Worm (Caenorhabditis elegans) whole organism, late embryonic: ENCODE measurements around the gene hrde-1.

Experiments
- C08G9.2 ChIP-seq: sonication (generic microtip); optimal IDR thresholded peaks from 2 replicates; lab custom pipeline; 2016; ENCODE audit warnings: mild to moderate bottlenecking, missing genetic modification characterization, moderate library complexity, missing compliant biosample characterization
- K09A11.1 ChIP-seq: sonication (generic microtip); optimal IDR thresholded peaks from 2 replicates; lab custom pipeline; 2017; ENCODE audit warnings: antibody characterized with exemption, mild to moderate bottlenecking, missing genetic modification characterization, missing compliant biosample characterization; ENCODE audit not compliant: insufficient read depth
- T23F11.4 ChIP-seq: fragments of 200-800 bp; sonication (Bioruptor generic); optimal IDR thresholded peaks from 2 replicates; lab custom pipeline; 2018; ENCODE audit warnings: mild to moderate bottlenecking, missing genetic modification characterization, missing compliant biosample characterization
- ahr-1 ChIP-seq: sonication (generic microtip); optimal IDR thresholded peaks from 2 replicates; lab custom pipeline; 2016; ENCODE audit warnings: missing genetic modification characterization, missing compliant biosample characterization
- ceh-14 ChIP-seq: sonication (generic microtip); optimal IDR thresholded peaks from 2 replicates; lab custom pipeline; 2016; ENCODE audit warnings: missing genotype, missing genetic modification characterization, missing compliant biosample characterization
- ceh-19 ChIP-seq: fragments of 200-800 bp; sonication (Bioruptor generic); optimal IDR thresholded peaks from 2 replicates; lab custom pipeline; 2018; ENCODE audit warnings: mild to moderate bottlenecking, missing genetic modification characterization, missing compliant biosample characterization
- ceh-2 ChIP-seq: sonication (generic microtip); optimal IDR thresholded peaks from 2 replicates; lab custom pipeline; 2016; ENCODE audit warnings: missing genotype, missing genetic modification characterization, missing compliant biosample characterization
- ceh-24 ChIP-seq: sonication (generic microtip); optimal IDR thresholded peaks from 2 replicates; lab custom pipeline; 2016; ENCODE audit warnings: mild to moderate bottlenecking, missing genetic modification characterization, missing compliant biosample characterization
- ceh-30 ChIP-seq: fragments of 150-350 bp; optimal IDR thresholded peaks from 2 replicates; lab custom pipeline; 2014; ENCODE audit warnings: missing biosample characterization, missing genetic modification characterization
- ceh-31 ChIP-seq: sonication (generic microtip); optimal IDR thresholded peaks from 2 replicates; lab custom pipeline; 2016; ENCODE audit warnings: missing genetic modification characterization, missing compliant biosample characterization
- ceh-34 ChIP-seq: sonication (generic microtip); optimal IDR thresholded peaks from 2 replicates; lab custom pipeline; 2016; ENCODE audit warnings: mild to moderate bottlenecking, missing genetic modification characterization, missing compliant biosample characterization
- ceh-48 ChIP-seq: sonication (generic microtip); optimal IDR thresholded peaks from 2 replicates; lab custom pipeline; 2016; ENCODE audit warnings: missing genetic modification characterization, inconsistent platforms, missing compliant biosample characterization
- ceh-6 ChIP-seq: fragments of 200-800 bp; sonication (Bioruptor generic); optimal IDR thresholded peaks from 2 replicates; lab custom pipeline; 2018; ENCODE audit warnings: mild to moderate bottlenecking, missing genetic modification characterization, missing compliant biosample characterization
- dmd-4 ChIP-seq: sonication (generic microtip); optimal IDR thresholded peaks from 2 replicates; lab custom pipeline; 2016; ENCODE audit warnings: borderline replicate concordance, missing genetic modification characterization, missing compliant biosample characterization
- dve-1 ChIP-seq: sonication (generic microtip); optimal IDR thresholded peaks from 2 replicates; lab custom pipeline; 2017; ENCODE audit warnings: antibody characterized with exemption, mild to moderate bottlenecking, missing genetic modification characterization, missing compliant biosample characterization
- ets-4 ChIP-seq: sonication (generic microtip); optimal IDR thresholded peaks from 2 replicates; lab custom pipeline; 2016; ENCODE audit warnings: missing genetic modification characterization, missing compliant biosample characterization
- eyg-1 ChIP-seq: sonication (generic microtip); optimal IDR thresholded peaks from 2 replicates; lab custom pipeline; 2016; ENCODE audit warnings: missing genotype, missing genetic modification characterization, missing compliant biosample characterization
- fax-1 ChIP-seq: sonication (generic microtip); optimal IDR thresholded peaks from 2 replicates; lab custom pipeline; 2016; ENCODE audit warnings: missing genotype, missing genetic modification characterization, missing compliant biosample characterization
- fkh-10 ChIP-seq: fragments of 150-350 bp; optimal IDR thresholded peaks from 2 replicates; lab custom pipeline; 2014; ENCODE audit warnings: missing biosample characterization, missing genetic modification reagents, missing genetic modification characterization
- fkh-6 ChIP-seq: sonication (generic microtip); optimal IDR thresholded peaks from 2 replicates; lab custom pipeline; 2016; ENCODE audit warnings: missing genetic modification characterization, missing compliant biosample characterization
- hlh-13 ChIP-seq: fragments of 200-800 bp; sonication (Bioruptor generic); optimal IDR thresholded peaks from 2 replicates; lab custom pipeline; 2018; ENCODE audit warnings: mild to moderate bottlenecking, missing genetic modification characterization, missing compliant biosample characterization
- hlh-15 ChIP-seq: sonication (generic microtip); optimal IDR thresholded peaks from 2 replicates; lab custom pipeline; 2016; ENCODE audit warnings: missing genetic modification characterization, missing compliant biosample characterization
- lim-6 ChIP-seq: sonication (generic microtip); optimal IDR thresholded peaks from 2 replicates; lab custom pipeline; 2016; ENCODE audit warnings: missing genetic modification characterization, missing compliant biosample characterization
- madf-2 ChIP-seq: sonication (generic microtip); optimal IDR thresholded peaks from 2 replicates; lab custom pipeline; 2017; ENCODE audit warnings: missing genetic modification characterization, missing compliant biosample characterization
- mec-3 ChIP-seq: sonication (generic microtip); optimal IDR thresholded peaks from 2 replicates; lab custom pipeline; 2016; ENCODE audit warnings: borderline replicate concordance, missing genetic modification characterization, missing compliant biosample characterization
- nfya-1 ChIP-seq: sonication (generic microtip); optimal IDR thresholded peaks from 2 replicates; lab custom pipeline; 2017; ENCODE audit warnings: missing genetic modification characterization, mild to moderate bottlenecking, missing compliant biosample characterization, antibody characterized with exemption, moderate library complexity
- nhr-11 ChIP-seq: fragments of 150-350 bp; optimal IDR thresholded peaks from 2 replicates; lab custom pipeline; 2014; ENCODE audit warnings: missing biosample characterization, missing genetic modification characterization
- npax-4 ChIP-seq: sonication (generic microtip); optimal IDR thresholded peaks from 2 replicates; lab custom pipeline; 2016; ENCODE audit warnings: missing genetic modification characterization, missing compliant biosample characterization
- odd-2 ChIP-seq: sonication (generic microtip); optimal IDR thresholded peaks from 2 replicates; lab custom pipeline; 2017; ENCODE audit warnings: antibody characterized with exemption, mild to moderate bottlenecking, missing genetic modification characterization, missing compliant biosample characterization
- pag-3 ChIP-seq: sonication (generic microtip); optimal IDR thresholded peaks from 2 replicates; lab custom pipeline; 2016; ENCODE audit warnings: missing compliant biosample characterization, missing genetic modification characterization, borderline replicate concordance
- pha-4 ChIP-seq: fragments of 150-350 bp; optimal IDR thresholded peaks from 2 replicates; lab custom pipeline; 2018; ENCODE audit warnings: missing biosample characterization, missing genetic modification reagents, missing genetic modification characterization
- sdc-2 ChIP-seq: sonication (generic microtip); optimal IDR thresholded peaks from 2 replicates; lab custom pipeline; 2016; ENCODE audit warnings: missing genotype, missing genetic modification characterization, missing compliant biosample characterization
- sox-4 ChIP-seq: sonication (generic microtip); optimal IDR thresholded peaks from 2 replicates; lab custom pipeline; 2017; ENCODE audit warnings: mild to moderate bottlenecking, missing genetic modification characterization, inconsistent platforms, missing compliant biosample characterization
- tbx-7 ChIP-seq: sonication (generic microtip); optimal IDR thresholded peaks from 2 replicates; lab custom pipeline; 2016; ENCODE audit warnings: missing genotype, missing genetic modification characterization, missing compliant biosample characterization
- unc-42 ChIP-seq: sonication (generic microtip); optimal IDR thresholded peaks from 2 replicates; lab custom pipeline; 2016; ENCODE audit warnings: missing genotype, missing genetic modification characterization, missing compliant biosample characterization
- unc-55 ChIP-seq: sonication (generic microtip); optimal IDR thresholded peaks from 2 replicates; lab custom pipeline; 2017; ENCODE audit warnings: missing biosample characterization, missing genetic modification reagents, missing genetic modification characterization
- zip-5 ChIP-seq: sonication (generic microtip); optimal IDR thresholded peaks from 2 replicates; lab custom pipeline; 2016; ENCODE audit warnings: missing genetic modification characterization, missing compliant biosample characterization
- ztf-16 ChIP-seq: sonication (generic microtip); optimal IDR thresholded peaks from 2 replicates; lab custom pipeline; 2017; ENCODE audit warnings: missing genetic modification characterization, missing compliant biosample characterization

hrde-1 gene

ce11 chrIII:4193659-4194103 is 17.7 kb upstream of the hrde-1 start, which contains the start of gene xbp-1 (continued):
- TF ChIP-seq pha-4 (tag; lab: Kevin White, UChicago) (no peak), fkh-10 (GFP tag; lab: Kevin White, UChicago) (peak; percentile 20), ceh-24 (tag; lab: Kevin White, UChicago) (no peak), nfya-1 (tag; lab: Kevin White, UChicago) (peak; percentile 87), madf-2 (tag; lab: Kevin White, UChicago) (peak; percentile 22), ceh-19 (no peak), dmd-4 (tag; lab: Kevin White, UChicago) (peak; percentile 41), ceh-34 (no peak), ceh-30 (tag; lab: Kevin White, UChicago) (no peak), dve-1 (peak; percentile 87), sdc-2 (tag; lab: Kevin White, UChicago) (peak; percentile 2), C08G9.2 (peak; percentile 11), odd-2 (no peak), sox-4 (tag; lab: Kevin White, UChicago) (no peak), zip-5 (tag; lab: Kevin White, UChicago) (no peak), ceh-2 (tag; lab: Kevin White, UChicago) (no peak), nhr-11 (tag; lab: Kevin White, UChicago) (no peak), eyg-1 (tag; lab: Kevin White, UChicago) (no peak), ceh-48 (tag; lab: Kevin White, UChicago) (no peak), ceh-14 (tag; lab: Kevin White, UChicago) (peak; percentile 38), pag-3 (tag; lab: Kevin White, UChicago) (no peak), hlh-13 (GFP tag; lab: Kevin White, UChicago) (no peak), ahr-1 (no peak), tbx-7 (tag; lab: Kevin White, UChicago) (no peak), ets-4 (tag; lab: Kevin White, UChicago) (peak; percentile 38), ztf-16 (tag; lab: Kevin White, UChicago) (no peak), fax-1 (tag; lab: Kevin White, UChicago) (no peak), ceh-6 (GFP tag; lab: Kevin White, UChicago) (no peak), fkh-6 (tag; lab: Kevin White, UChicago) (no peak)

ce11 chrIII:4191091-4191638 is 15.2 kb upstream of the hrde-1 start, which contains the start of gene dnj-16:
Gene dnj-16 (plus strand): TSS chrIII:4191141.
- TF ChIP-seq unc-42 (tag; lab: Kevin White, UChicago), result peak; percentile 58
- peak; percentile 4 for TF ChIP-seq nfya-1 (tag; lab: Kevin White, UChicago)
- TF ChIP-seq ceh-31 (tag; lab: Kevin White, UChicago), result peak; percentile 52
- TF ChIP-seq sdc-2 (tag; lab: Kevin White, UChicago), result no peak
- TF ChIP-seq ceh-48 (tag; lab: Kevin White, UChicago), result peak; percentile 61
- peak; percentile 26 for TF ChIP-seq unc-55 (GFP tag; lab: Kevin White, UChicago)

- TF ChIP-seq unc-55 (GFP tag; lab: Kevin White, UChicago), result no peak
- no peak for TF ChIP-seq hlh-15 (tag; lab: Kevin White, UChicago)
- no peak for TF ChIP-seq npax-4 (tag; lab: Kevin White, UChicago)
- no peak for TF ChIP-seq lim-6
- TF ChIP-seq ceh-14 (tag; lab: Kevin White, UChicago), result no peak
- no peak for TF ChIP-seq unc-42 (tag; lab: Kevin White, UChicago)
- no peak for TF ChIP-seq sdc-2 (tag; lab: Kevin White, UChicago)
- no peak for TF ChIP-seq K09A11.1 (tag; lab: Kevin White, UChicago)
- TF ChIP-seq T23F11.4, result no peak
- no peak for TF ChIP-seq ceh-2 (tag; lab: Kevin White, UChicago)
- TF ChIP-seq C08G9.2, result no peak
- no peak for TF ChIP-seq hlh-13 (GFP tag; lab: Kevin White, UChicago)
- TF ChIP-seq mec-3 (tag; lab: Kevin White, UChicago), result no peak
- no peak for TF ChIP-seq nhr-11 (tag; lab: Kevin White, UChicago)
Observed at ce11 chrIII:4190241-4190640, 14.3 kb upstream of the hrde-1 start, which contains the start of gene spp-28. Gene spp-28 (minus strand): TSS chrIII:4190341.
